Fruit fly (Drosophila melanogaster): ENCODE measurements around the gene CG11286.

DNA sequence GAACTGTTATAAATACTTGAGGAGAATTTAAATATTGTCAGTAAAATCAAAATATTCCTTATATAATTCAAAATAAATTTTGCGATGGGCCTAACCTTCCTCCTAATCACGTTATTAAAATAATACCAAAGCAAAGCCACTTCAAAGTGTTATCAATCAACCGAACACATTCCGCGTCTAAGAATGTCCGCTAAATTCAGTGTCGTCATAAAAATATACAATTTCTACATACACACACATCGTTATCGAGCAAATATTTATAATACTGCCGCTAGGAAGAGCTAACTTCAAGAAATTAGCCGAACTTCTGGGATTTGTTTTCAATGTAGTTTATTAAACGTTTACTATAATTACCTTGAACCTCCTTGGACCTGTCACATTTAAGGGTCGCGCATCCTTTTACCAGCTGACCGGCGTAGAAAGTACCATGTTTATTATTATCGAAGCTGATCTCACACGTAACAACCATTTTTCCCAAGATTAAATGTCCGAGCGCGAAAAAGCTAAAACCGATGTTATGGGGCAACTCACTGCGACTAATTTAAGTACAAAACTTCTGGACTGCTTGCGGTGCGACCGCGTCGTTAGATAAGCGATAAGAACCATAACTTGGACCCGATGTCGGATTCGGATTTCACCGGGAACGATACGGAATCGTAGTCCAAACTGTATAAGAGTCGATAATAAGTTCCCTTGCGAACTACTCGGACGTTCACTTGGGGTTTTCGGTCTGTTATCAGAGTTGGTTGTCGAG is 11.6 kb upstream of the CG11286 start, which contains the start of gene CG18747:
- TF ChIP-seq psq (optimal IDR thresholded peaks at IDR 0.05), result no peak
- TF ChIP-seq pan (optimal IDR thresholded peaks at IDR 0.05), result no peak
- TF ChIP-seq Dll (optimal IDR thresholded peaks at IDR 0.05), result no peak
- TF ChIP-seq CG8478 (optimal IDR thresholded peaks at IDR 0.05), result no peak

All from whole organism.